Worm (Caenorhabditis elegans) whole organism, mixed stage, embryonic: ENCODE data around the gene lrch-1.

Experiments used
- bed-3 ChIP-seq: fragments of 200-800 bp; sonication (Bioruptor generic); optimal IDR thresholded peaks from 3 replicates; lab custom pipeline; 2018; ENCODE audit warnings: mild to moderate bottlenecking, missing genetic modification characterization, moderate library complexity, missing compliant biosample characterization
- blmp-1 ChIP-seq: fragments of 150-350 bp; optimal IDR thresholded peaks from 2 replicates; lab custom pipeline; 2014; ENCODE audit warnings: missing biosample characterization, missing genetic modification characterization
- ceh-39 ChIP-seq: fragments of 150-350 bp; optimal IDR thresholded peaks from 2 replicates; lab custom pipeline; 2014; ENCODE audit warnings: missing biosample characterization, missing genetic modification characterization
- ceh-43 ChIP-seq: fragments of 200-800 bp; sonication (Bioruptor generic); optimal IDR thresholded peaks from 2 replicates; lab custom pipeline; 2018; ENCODE audit warnings: mild to moderate bottlenecking, missing genetic modification characterization, moderate library complexity, missing compliant biosample characterization
- ces-1 ChIP-seq: fragments of 150-350 bp; optimal IDR thresholded peaks from 2 replicates; lab custom pipeline; 2014; ENCODE audit warnings: missing biosample characterization, missing genetic modification reagents, missing genetic modification characterization
- cnd-1 ChIP-seq: fragments of 200-800 bp; sonication (Bioruptor generic); optimal IDR thresholded peaks from 2 replicates; lab custom pipeline; 2018; ENCODE audit warnings: mild to moderate bottlenecking, missing genetic modification characterization, missing compliant biosample characterization
- drap-1 ChIP-seq: fragments of 200-800 bp; sonication (Bioruptor generic); optimal IDR thresholded peaks from 3 replicates; lab custom pipeline; 2018; ENCODE audit warnings: mild to moderate bottlenecking, missing genetic modification characterization, missing compliant biosample characterization
- elt-1 ChIP-seq: sonication (generic microtip); optimal IDR thresholded peaks from 2 replicates; lab custom pipeline; 2017; ENCODE audit warnings: missing genetic modification characterization, mild to moderate bottlenecking, missing compliant biosample characterization, antibody characterized with exemption, moderate library complexity, borderline replicate concordance; ENCODE audit not compliant: insufficient read depth
- flh-1 ChIP-seq: fragments of 200-800 bp; sonication (Bioruptor generic); optimal IDR thresholded peaks from 2 replicates; lab custom pipeline; 2018; ENCODE audit warnings: mild to moderate bottlenecking, missing genetic modification characterization, moderate library complexity, missing compliant biosample characterization
- hlh-1 ChIP-seq: fragments of 150-350 bp; optimal IDR thresholded peaks from 2 replicates; lab custom pipeline; 2014; ENCODE audit warnings: missing biosample characterization, missing genetic modification reagents, missing genetic modification characterization
- lin-13 ChIP-seq: fragments of 150-350 bp; optimal IDR thresholded peaks from 2 replicates; lab custom pipeline; 2014; ENCODE audit warnings: missing biosample characterization, missing genetic modification characterization
- lin-32 ChIP-seq: fragments of 200-800 bp; sonication (Bioruptor generic); optimal IDR thresholded peaks from 2 replicates; lab custom pipeline; 2018; ENCODE audit warnings: mild to moderate bottlenecking, missing genetic modification characterization, missing compliant biosample characterization
- lsy-2 ChIP-seq: fragments of 150-350 bp; optimal IDR thresholded peaks from 2 replicates; lab custom pipeline; 2014; ENCODE audit warnings: missing biosample characterization, missing genetic modification characterization
- mab-5 ChIP-seq: fragments of 150-350 bp; optimal IDR thresholded peaks from 2 replicates; lab custom pipeline; 2014; ENCODE audit warnings: missing biosample characterization, missing genetic modification characterization
- mep-1 ChIP-seq: fragments of 150-350 bp; optimal IDR thresholded peaks from 2 replicates; lab custom pipeline; 2017; ENCODE audit warnings: missing biosample characterization, missing genetic modification reagents, missing genetic modification characterization, inconsistent platforms
- mls-2 ChIP-seq: sonication (generic microtip); optimal IDR thresholded peaks from 2 replicates; lab custom pipeline; 2016; ENCODE audit warnings: mild to moderate bottlenecking, missing genetic modification characterization, moderate library complexity, missing compliant biosample characterization
- nhr-2 ChIP-seq: fragments of 150-350 bp; optimal IDR thresholded peaks from 2 replicates; lab custom pipeline; 2014; ENCODE audit warnings: missing biosample characterization, missing genetic modification characterization
- nhr-28 ChIP-seq: fragments of 150-350 bp; optimal IDR thresholded peaks from 2 replicates; lab custom pipeline; 2014; ENCODE audit warnings: missing biosample characterization, missing genetic modification characterization
- snpc-4 ChIP-seq: fragments of 150-350 bp; optimal IDR thresholded peaks from 2 replicates; lab custom pipeline; 2014; ENCODE audit warnings: missing biosample characterization, missing genetic modification characterization
- sptf-1 ChIP-seq: sonication (generic microtip); optimal IDR thresholded peaks from 2 replicates; lab custom pipeline; 2017; ENCODE audit warnings: mild to moderate bottlenecking, missing genetic modification characterization, moderate library complexity, missing compliant biosample characterization
- tbx-8 ChIP-seq: fragments of 200-800 bp; sonication (Bioruptor generic); optimal IDR thresholded peaks from 2 replicates; lab custom pipeline; 2018; ENCODE audit warnings: mild to moderate bottlenecking, missing genetic modification characterization, moderate library complexity, missing compliant biosample characterization
- unc-120 ChIP-seq: sonication (generic microtip); optimal IDR thresholded peaks from 2 replicates; lab custom pipeline; 2017; ENCODE audit warnings: missing genetic modification characterization, missing compliant biosample characterization; ENCODE audit not compliant: poor library complexity, severe bottlenecking
- unc-62 ChIP-seq: fragments of 150-350 bp; optimal IDR thresholded peaks from 2 replicates; lab custom pipeline; 2014; ENCODE audit warnings: missing biosample characterization, missing genetic modification reagents, missing genetic modification characterization
- zip-8 ChIP-seq: fragments of 150-350 bp; optimal IDR thresholded peaks from 2 replicates; lab custom pipeline; 2014; ENCODE audit warnings: missing biosample characterization, missing genetic modification characterization
- ztf-11 ChIP-seq: fragments of 150-350 bp; optimal IDR thresholded peaks from 2 replicates; lab custom pipeline; 2014; ENCODE audit warnings: missing biosample characterization, missing genetic modification characterization

The lrch-1 gene

ce11 chrX:6240640-6241033, 24.2 kb upstream of the lrch-1 start, which contains the start of gene got-2.2:
Gene got-2.2, plus strand, starts transcription at chrX:6240983.
- TF ChIP-seq zip-8 (tag; lab: Kevin White, UChicago) (no peak), mls-2 (tag; lab: Kevin White, UChicago) (no peak), cnd-1 (tag; lab: Kevin White, UChicago) (no peak), drap-1 (GFP tag; lab: Kevin White, UChicago) (no peak)

DNA sequence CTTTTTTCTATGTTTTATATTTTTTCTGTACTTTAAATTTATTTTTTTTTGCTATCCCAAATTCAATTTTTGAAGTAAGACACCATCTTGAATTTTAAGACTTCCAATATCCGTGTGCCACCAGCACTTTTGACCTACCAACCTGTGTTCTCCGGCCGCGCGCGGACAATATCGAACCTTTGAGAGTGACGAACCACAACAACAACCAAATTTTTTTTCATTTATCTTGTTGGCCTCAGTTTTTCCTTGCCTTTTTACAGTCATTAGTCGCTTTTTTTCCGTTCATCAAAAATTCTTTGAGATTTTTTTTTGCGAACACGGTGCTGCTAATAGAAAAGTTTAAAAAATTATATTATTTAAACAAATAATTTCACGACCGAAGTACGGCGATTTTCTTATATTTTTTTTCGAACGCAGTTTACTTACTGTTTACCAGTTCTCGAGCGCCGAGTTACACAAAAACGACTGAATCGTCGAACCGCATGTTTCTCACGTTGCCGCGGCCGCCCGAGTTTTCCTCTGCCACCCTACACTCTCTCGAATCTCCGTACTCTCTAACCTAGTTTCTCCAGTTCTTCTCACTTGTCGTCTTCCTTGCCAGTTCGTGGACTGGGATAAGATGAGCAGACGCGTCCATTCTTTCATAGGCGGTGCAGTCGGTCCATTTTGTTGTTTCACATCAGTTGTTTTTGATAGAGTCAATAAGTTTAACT, 23.6 kb upstream of the lrch-1 start:
- TF ChIP-seq drap-1 (GFP tag; lab: Kevin White, UChicago) (no peak), sptf-1 (tag; lab: Kevin White, UChicago) (no peak), zip-8 (tag; lab: Kevin White, UChicago) (no peak), bed-3 (GFP tag; lab: Kevin White, UChicago) (no peak), unc-62 (GFP tag; lab: Kevin White, UChicago) (no peak), hlh-1 (tag; lab: Kevin White, UChicago) (peak; percentile 69), nhr-2 (tag; lab: Kevin White, UChicago) (peak; percentile 20), mab-5 (tag; lab: Kevin White, UChicago) (no peak)

- TF ChIP-seq mab-5 (tag; lab: Kevin White, UChicago) = no peak
- TF ChIP-seq elt-1 (tag; lab: Kevin White, UChicago) = peak; percentile 77
- TF ChIP-seq, all 35 proteins: peak for 1
Observed at ce11 chrX:6238973-6239372, 22.5 kb upstream of the lrch-1 start, which contains the start of gene rml-3. Gene rml-3, minus strand, starts transcription at chrX:6239065.

DNA sequence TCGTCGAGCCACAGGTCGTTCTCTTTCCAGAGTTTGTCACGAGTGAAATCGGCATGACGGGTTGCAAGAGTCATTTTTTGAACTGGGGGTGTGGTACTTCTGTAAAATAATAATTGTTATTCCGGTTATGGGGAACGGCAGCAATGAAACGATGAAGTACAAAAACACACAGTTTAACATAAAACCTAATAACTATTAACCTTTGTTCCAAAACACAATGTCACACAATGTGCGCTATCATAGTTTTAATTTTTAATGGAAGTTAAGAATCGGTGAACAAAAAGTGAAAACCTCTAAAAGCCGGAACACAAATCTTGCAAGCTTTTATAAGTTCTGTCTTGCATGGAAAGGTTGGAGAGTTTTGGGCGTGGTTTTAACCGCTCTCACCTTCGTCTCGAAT, 19.0 kb upstream of the lrch-1 start, which contains the start of gene hsp-43:
TSS of gene hsp-43 (minus strand) at position 101 of the 400 bp plus-strand sequence.
- TF ChIP-seq mep-1 (tag; lab: Kevin White, UChicago) = no peak
- TF ChIP-seq tbx-8 (GFP tag; lab: Kevin White, UChicago) = no peak
- no peak for TF ChIP-seq ztf-11
- no peak for TF ChIP-seq hlh-1 (tag; lab: Kevin White, UChicago)
- no peak for TF ChIP-seq ceh-39 (tag; lab: Kevin White, UChicago)
- TF ChIP-seq sptf-1 (tag; lab: Kevin White, UChicago) = no peak
- TF ChIP-seq ceh-43 (GFP tag; lab: Kevin White, UChicago) = no peak
- no peak for TF ChIP-seq lsy-2
- no peak for TF ChIP-seq bed-3 (GFP tag; lab: Kevin White, UChicago)
- no peak for TF ChIP-seq ces-1
- TF ChIP-seq nhr-28 = no peak
- TF ChIP-seq flh-1 (GFP tag; lab: Kevin White, UChicago) = no peak

ce11 chrX:6232998-6233626, 16.7 kb upstream of the lrch-1 start, which contains the start of gene C14F11.4:
Gene C14F11.4, minus strand, starts transcription at chrX:6233048.
- TF ChIP-seq tbx-8 (GFP tag; lab: Kevin White, UChicago) (no peak), mls-2 (tag; lab: Kevin White, UChicago) (no peak), zip-8 (tag; lab: Kevin White, UChicago) (no peak), lin-13 (tag; lab: Kevin White, UChicago) (no peak), ztf-11 (no peak), lin-32 (GFP tag; lab: Kevin White, UChicago) (no peak), bed-3 (GFP tag; lab: Kevin White, UChicago) (no peak), unc-120 (tag; lab: Kevin White, UChicago) (no peak), snpc-4 (tag; lab: Kevin White, UChicago) (no peak), hlh-1 (tag; lab: Kevin White, UChicago) (no peak)

DNA sequence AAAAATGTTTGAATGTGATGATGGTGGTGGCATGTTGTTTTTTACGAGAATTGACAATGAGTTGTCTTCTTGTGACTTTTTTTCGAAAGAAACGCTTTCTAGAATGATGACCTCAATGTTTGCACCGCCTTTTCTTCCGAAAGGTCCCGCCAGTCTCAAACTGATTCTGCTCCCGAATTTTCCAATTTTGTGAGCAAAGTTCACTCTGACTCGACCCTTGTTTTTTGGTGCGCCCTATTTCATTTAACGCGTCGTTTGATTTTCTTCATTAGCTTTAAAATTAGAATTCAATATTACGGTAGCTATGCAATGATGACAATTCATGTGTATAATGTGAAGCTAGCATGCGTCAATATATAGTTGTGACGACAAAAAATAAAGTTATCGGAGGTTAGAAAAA, 14.2 kb upstream of the lrch-1 start, which contains the start of gene lite-1:
TSS of gene lite-1 (minus strand) at position 101 of the 400 bp plus-strand sequence.
- TF ChIP-seq elt-1 (tag; lab: Kevin White, UChicago) (no peak), lin-32 (GFP tag; lab: Kevin White, UChicago) (no peak), mep-1 (tag; lab: Kevin White, UChicago) (no peak), blmp-1 (tag; lab: Kevin White, UChicago) (no peak), ces-1 (no peak), lin-13 (tag; lab: Kevin White, UChicago) (no peak), cnd-1 (tag; lab: Kevin White, UChicago) (no peak)
